Fruit fly (Drosophila melanogaster) whole organism, embryonic: Measurements from ENCODE around the gene CG18744.

ENCODE experiments used
- ATbp ChIP-seq: fragments of 200-800 bp; sonication (Bioruptor generic); optimal IDR thresholded peaks from 2 replicates; lab custom pipeline; 2017; ENCODE audit warnings: missing biosample characterization, mild to moderate bottlenecking, missing genetic modification characterization, missing genetic modification reagents
- Ada2b ChIP-seq: fragments of 200-800 bp; sonication (Bioruptor generic); IDR thresholded peaks from 2 replicates; pipeline ENCODE4 v1.3.6; 2022; ENCODE audit warnings: missing biosample characterization, missing genetic modification characterization
- CG10462 ChIP-seq: fragments of 200-800 bp; sonication (Bioruptor generic); optimal IDR thresholded peaks from 2 replicates; lab custom pipeline; 2016; ENCODE audit warnings: missing biosample characterization, missing genetic modification characterization
- CG11695 ChIP-seq: fragments of 200-800 bp; sonication (Bioruptor generic); IDR thresholded peaks from 3 replicates; pipeline ENCODE4 v1.3.6; 2022; ENCODE audit warnings: missing biosample characterization, missing genetic modification characterization
- CG14710 ChIP-seq: fragments of 200-800 bp; sonication (Bioruptor generic); optimal IDR thresholded peaks from 3 replicates; lab custom pipeline; 2019; ENCODE audit warnings: missing biosample characterization, mild to moderate bottlenecking, missing genetic modification characterization, moderate library complexity
- CG15514 ChIP-seq: fragments of 200-800 bp; sonication (Bioruptor generic); optimal IDR thresholded peaks from 3 replicates; lab custom pipeline; 2017; ENCODE audit warnings: missing biosample characterization, missing genetic modification characterization, mild to moderate bottlenecking, moderate library complexity, missing genetic modification reagents
- CG16813 ChIP-seq: fragments of 200-800 bp; sonication (Bioruptor generic); IDR thresholded peaks from 3 replicates; pipeline ENCODE4 v1.3.6; 2022; ENCODE audit warnings: missing biosample characterization, missing genetic modification characterization; ENCODE audit not compliant: partially characterized antibody
- CG16863 ChIP-seq: fragments of 200-800 bp; sonication (Bioruptor generic); optimal IDR thresholded peaks from 3 replicates; lab custom pipeline; 2016; ENCODE audit warnings: missing biosample characterization, missing genetic modification characterization
- CG17328 ChIP-seq: fragments of 200-800 bp; sonication (Bioruptor generic); IDR thresholded peaks from 2 replicates; pipeline ENCODE4 v1.3.6; 2022; ENCODE audit warnings: missing biosample characterization, missing genetic modification characterization
- CG17359 ChIP-seq: fragments of 200-800 bp; sonication (Bioruptor generic); optimal IDR thresholded peaks from 3 replicates; lab custom pipeline; 2018; ENCODE audit warnings: missing biosample characterization, mild to moderate bottlenecking, missing genetic modification characterization, moderate library complexity
- CG1832 ChIP-seq: fragments of 200-800 bp; sonication (Bioruptor generic); optimal IDR thresholded peaks from 2 replicates; lab custom pipeline; 2017; ENCODE audit warnings: missing biosample characterization, mild to moderate bottlenecking, missing genetic modification characterization, inconsistent platforms
- CG18764 ChIP-seq: fragments of 200-800 bp; sonication (Bioruptor generic); optimal IDR thresholded peaks from 3 replicates; lab custom pipeline; 2016; ENCODE audit warnings: missing biosample characterization, missing genetic modification characterization
- CG31388 ChIP-seq: fragments of 200-800 bp; sonication (Bioruptor generic); optimal IDR thresholded peaks from 2 replicates; lab custom pipeline; 2016; ENCODE audit warnings: missing biosample characterization, missing genetic modification characterization
- CG34376 ChIP-seq: fragments of 200-800 bp; sonication (Bioruptor generic); optimal IDR thresholded peaks from 2 replicates; lab custom pipeline; 2018; ENCODE audit warnings: missing biosample characterization, mild to moderate bottlenecking, missing genetic modification characterization
- CG6689 ChIP-seq: fragments of 200-800 bp; sonication (Bioruptor generic); IDR thresholded peaks from 2 replicates; pipeline ENCODE4 v1.3.6; 2022; ENCODE audit warnings: missing biosample characterization, missing genetic modification characterization
- CG6813 ChIP-seq: fragments of 200-800 bp; sonication (Bioruptor generic); optimal IDR thresholded peaks from 2 replicates; lab custom pipeline; 2017; ENCODE audit warnings: missing biosample characterization, missing genetic modification characterization, mild to moderate bottlenecking, moderate library complexity, missing genetic modification reagents
- CG8089 ChIP-seq: fragments of 200-800 bp; sonication (Bioruptor generic); optimal IDR thresholded peaks from 3 replicates; lab custom pipeline; 2016; ENCODE audit warnings: missing biosample characterization, missing genetic modification characterization
- CG8359 ChIP-seq: fragments of 200-800 bp; sonication (Bioruptor generic); optimal IDR thresholded peaks from 2 replicates; lab custom pipeline; 2017; ENCODE audit warnings: missing biosample characterization, mild to moderate bottlenecking, missing genetic modification characterization, borderline replicate concordance
- CG9817 ChIP-seq: fragments of 200-800 bp; sonication (Bioruptor generic); optimal IDR thresholded peaks from 2 replicates; lab custom pipeline; 2018; ENCODE audit warnings: missing biosample characterization, mild to moderate bottlenecking, missing genetic modification characterization, moderate library complexity
- Chrac-16 ChIP-seq: fragments of 200-800 bp; sonication (Bioruptor generic); optimal IDR thresholded peaks from 3 replicates; lab custom pipeline; 2016; ENCODE audit warnings: missing biosample characterization, missing genetic modification characterization
- Deaf1 ChIP-seq: fragments of 200-800 bp; optimal IDR thresholded peaks from 3 replicates; lab custom pipeline; 2019; ENCODE audit warnings: missing biosample characterization, mild to moderate bottlenecking, missing genetic modification characterization, moderate library complexity
- Dfd ChIP-seq, 2 experiments: fragments of >200 bp; optimal IDR thresholded peaks; 2 replicates each; lab custom pipeline; 2017; ENCODE audit warnings: missing biosample characterization in 2 of 2, missing genetic modification characterization in 2 of 2
- Doc3 ChIP-seq: fragments of 200-800 bp; sonication (Bioruptor generic); IDR thresholded peaks from 3 replicates; pipeline ENCODE4 v1.3.6; 2022; ENCODE audit warnings: missing biosample characterization, missing genetic modification characterization; ENCODE audit not compliant: partially characterized antibody
- Ets65A ChIP-seq: fragments of 200-800 bp; sonication (Bioruptor generic); peaks from one replicate; lab custom pipeline; 2016; ENCODE audit warnings: missing biosample characterization, missing genetic modification characterization
- HmgZ ChIP-seq: fragments of 200-800 bp; sonication (Bioruptor generic); optimal IDR thresholded peaks from 2 replicates; lab custom pipeline; 2018; ENCODE audit warnings: missing biosample characterization, mild to moderate bottlenecking, missing genetic modification characterization
- Hmr ChIP-seq: fragments of 200-800 bp; sonication (Bioruptor generic); optimal IDR thresholded peaks from 3 replicates; lab custom pipeline; 2017; ENCODE audit warnings: mild to moderate bottlenecking, missing biosample characterization, missing genetic modification reagents, missing genetic modification characterization
- Hsf ChIP-seq: fragments of 200-800 bp; sonication (Bioruptor generic); optimal IDR thresholded peaks from 3 replicates; lab custom pipeline; 2016; ENCODE audit warnings: missing biosample characterization, missing genetic modification characterization
- Mad ChIP-seq: fragments of 200-800 bp; sonication (Bioruptor generic); optimal IDR thresholded peaks from 2 replicates; lab custom pipeline; 2016; ENCODE audit warnings: missing biosample characterization, missing genetic modification characterization
- Nf-YC ChIP-seq: fragments of 200-800 bp; optimal IDR thresholded peaks from 3 replicates; lab custom pipeline; 2019; ENCODE audit warnings: missing biosample characterization, mild to moderate bottlenecking, missing genetic modification characterization, moderate library complexity
- Sin3A ChIP-seq: fragments of >200 bp; optimal IDR thresholded peaks from 2 replicates; lab custom pipeline; 2018
- Sry-δ ChIP-seq: fragments of 200-800 bp; sonication (Bioruptor generic); optimal IDR thresholded peaks from 2 replicates; lab custom pipeline; 2016; ENCODE audit warnings: missing biosample characterization, missing genetic modification characterization
- Trl ChIP-seq, 3 experiments: fragments of >200 bp in 2 of 3; fragments of 200-800 bp in 1 of 3; sonication (Bioruptor generic) in 1 of 3; optimal IDR thresholded peaks; 2 replicates in 1 of 3; 3 replicates in 2 of 3; lab custom pipeline; 2016 to 2017; ENCODE audit warnings: missing biosample characterization in 1 of 3, missing genetic modification characterization in 1 of 3
- ac ChIP-seq: fragments of 200-800 bp; sonication (Bioruptor generic); optimal IDR thresholded peaks from 3 replicates; lab custom pipeline; 2017; ENCODE audit warnings: missing biosample characterization, mild to moderate bottlenecking, missing genetic modification characterization
- ase ChIP-seq: fragments of 200-800 bp; sonication (Bioruptor generic); IDR thresholded peaks from 3 replicates; pipeline ENCODE4 v1.3.6; 2022; ENCODE audit warnings: missing biosample characterization, missing genetic modification characterization
- disco-r ChIP-seq: fragments of 200-800 bp; sonication (Bioruptor generic); optimal IDR thresholded peaks from 2 replicates; lab custom pipeline; 2016; ENCODE audit warnings: missing biosample characterization, missing genetic modification characterization
- en ChIP-seq: fragments of 200-800 bp; sonication (Bioruptor generic); optimal IDR thresholded peaks from 2 replicates; lab custom pipeline; 2016; ENCODE audit warnings: missing biosample characterization, missing genetic modification characterization
- gem ChIP-seq: fragments of 200-800 bp; sonication (Bioruptor generic); optimal IDR thresholded peaks from 2 replicates; lab custom pipeline; 2019; ENCODE audit warnings: missing biosample characterization, mild to moderate bottlenecking, missing genetic modification characterization, moderate library complexity
- hbn ChIP-seq: fragments of 200-800 bp; sonication (Bioruptor generic); IDR thresholded peaks from 2 replicates; pipeline ENCODE4 v1.3.6; 2022; ENCODE audit warnings: missing biosample characterization, missing genetic modification characterization; ENCODE audit not compliant: partially characterized antibody
- hth ChIP-seq: fragments of >200 bp; optimal IDR thresholded peaks from 2 replicates; lab custom pipeline; 2017; ENCODE audit warnings: inconsistent platforms
- lbe ChIP-seq: fragments of 200-800 bp; sonication (Bioruptor generic); optimal IDR thresholded peaks from 2 replicates; lab custom pipeline; 2016; ENCODE audit warnings: missing biosample characterization, mild to moderate bottlenecking, missing genetic modification characterization
- nerfin-2 ChIP-seq: fragments of 200-800 bp; sonication (Bioruptor generic); IDR thresholded peaks from 2 replicates; pipeline ENCODE4 v1.3.6; 2022; ENCODE audit warnings: missing biosample characterization, missing genetic modification characterization; ENCODE audit not compliant: partially characterized antibody
- pho ChIP-seq: fragments of 200-800 bp; sonication (Bioruptor generic); optimal IDR thresholded peaks from 2 replicates; lab custom pipeline; 2016; ENCODE audit warnings: missing biosample characterization, missing genetic modification characterization
- psq ChIP-seq: fragments of 200-800 bp; sonication (Bioruptor generic); optimal IDR thresholded peaks from 2 replicates; lab custom pipeline; 2017; ENCODE audit warnings: missing biosample characterization, missing genetic modification characterization
- pum ChIP-seq: fragments of 200-800 bp; sonication (Bioruptor generic); optimal IDR thresholded peaks from 2 replicates; lab custom pipeline; 2016; ENCODE audit warnings: missing biosample characterization, missing genetic modification characterization
- sima ChIP-seq: fragments of 200-800 bp; sonication (Bioruptor generic); optimal IDR thresholded peaks from 2 replicates; lab custom pipeline; 2016; ENCODE audit warnings: missing biosample characterization, missing genetic modification characterization
- sisA ChIP-seq: fragments of 200-800 bp; sonication (Bioruptor generic); IDR thresholded peaks from 2 replicates; pipeline ENCODE4 v1.3.6; 2022; ENCODE audit warnings: missing biosample characterization, missing genetic modification characterization
- slou ChIP-seq: fragments of 200-800 bp; sonication (Bioruptor generic); optimal IDR thresholded peaks from 3 replicates; lab custom pipeline; 2016; ENCODE audit warnings: missing biosample characterization, missing genetic modification characterization
- sob ChIP-seq: fragments of 200-800 bp; sonication (Bioruptor generic); IDR thresholded peaks from 2 replicates; pipeline ENCODE4 v1.3.6; 2022; ENCODE audit warnings: missing biosample characterization, missing genetic modification characterization
- sqz ChIP-seq: fragments of 200-800 bp; sonication (Bioruptor generic); optimal IDR thresholded peaks from 3 replicates; lab custom pipeline; 2018; ENCODE audit warnings: missing biosample characterization, mild to moderate bottlenecking, missing genetic modification characterization
- tx ChIP-seq: fragments of 200-800 bp; sonication (Bioruptor generic); optimal IDR thresholded peaks from 2 replicates; lab custom pipeline; 2016; ENCODE audit warnings: missing biosample characterization, missing genetic modification characterization

The CG18744 gene

dm6 chr3R:7813981-7814529 lies 15.5 kb upstream of the CG18744 start, which contains the start of gene CG34384 (continued):
- peak; percentile 80 for TF ChIP-seq CG34376
- TF ChIP-seq CG14710 (tag; lab: Kevin White, UChicago): peak; percentile 72
- TF ChIP-seq hbn (GFP tag; lab: Robert Waterston, UW): no peak
- peak; percentile 41 for TF ChIP-seq CG16863 (GFP tag; lab: Kevin White, UChicago)
- TF ChIP-seq hth (lab: Kevin White, UChicago): no peak
- peak; percentile 17 for TF ChIP-seq en (GFP tag; lab: Kevin White, UChicago)
- TF ChIP-seq nerfin-2 (GFP tag; lab: Robert Waterston, UW): no peak
- peak; percentile 65 for TF ChIP-seq pho
- TF ChIP-seq sisA: peak; percentile 17; the same call in 1 of the 2 replicates
- TF ChIP-seq CG9817 (tag; lab: Kevin White, UChicago): peak; percentile 51
- peak; percentile 33 for TF ChIP-seq disco-r (GFP tag; lab: Kevin White, UChicago)
- TF ChIP-seq CG31388 (GFP tag; lab: Kevin White, UChicago): no peak
- TF ChIP-seq CG6813 (GFP tag; lab: Kevin White, UChicago): peak; percentile 50
- TF ChIP-seq sqz (GFP tag; lab: Kevin White, UChicago): no peak
- no peak for TF ChIP-seq sima
- TF ChIP-seq Sin3A (lab: Kevin White, UChicago): no peak
- no peak for TF ChIP-seq CG16813 (GFP tag; lab: Robert Waterston, UW)
- no peak for TF ChIP-seq Ada2b (GFP tag; lab: Robert Waterston, UW)
- TF ChIP-seq Sry-δ: peak; percentile 21
- peak; percentile 8 for TF ChIP-seq CG8089 (GFP tag; lab: Kevin White, UChicago)
- peak; percentile 65 for TF ChIP-seq gem (tag; lab: Kevin White, UChicago)
- TF ChIP-seq CG17328 (GFP tag; lab: Robert Waterston, UW): no peak
- TF ChIP-seq Hsf (GFP tag; lab: Kevin White, UChicago): peak; percentile 34
- TF ChIP-seq Chrac-16 (GFP tag; lab: Kevin White, UChicago): peak; percentile 14
- peak; percentile 15 for TF ChIP-seq ATbp (GFP tag; lab: Kevin White, UChicago)
- peak; percentile 21 for TF ChIP-seq slou (GFP tag; lab: Kevin White, UChicago)
- no peak for TF ChIP-seq Doc3 (GFP tag; lab: Robert Waterston, UW)
- TF ChIP-seq sob (GFP tag; lab: Robert Waterston, UW): no peak
- peak; percentile 85 for TF ChIP-seq Ets65A (GFP tag; lab: Kevin White, UChicago)
- peak; percentile 46 for TF ChIP-seq CG17359
- TF ChIP-seq ase (GFP tag; lab: Robert Waterston, UW): 0 out of 3 replicates have a peak, but pooled peaks have one; percentile 42

- TF ChIP-seq CG15514 (GFP tag; lab: Kevin White, UChicago) (no peak), psq (GFP tag; lab: Kevin White, UChicago) (peak; percentile 73), Deaf1 (tag; lab: Kevin White, UChicago) (peak; percentile 48), Trl (optimal IDR thresholded peaks at IDR 0.05; lab: Kevin White, UChicago) (peak; percentile 33 to 48), Trl (GFP tag; optimal IDR thresholded peaks at IDR 0.05; lab: Kevin White, UChicago) (no peak)
Measured at dm6 chr3R:7813518-7813917, 14.9 kb upstream of the CG18744 start.

- TF ChIP-seq HmgZ (tag; lab: Kevin White, UChicago): no peak
- TF ChIP-seq Dfd (GFP tag; optimal IDR thresholded peaks at IDR 0.05; lab: Kevin White, UChicago): no peak
- TF ChIP-seq lbe: no peak
- no peak for TF ChIP-seq pum (GFP tag; lab: Kevin White, UChicago)
- no peak for TF ChIP-seq ac (GFP tag; lab: Kevin White, UChicago)
- no peak for TF ChIP-seq CG6689 (GFP tag; lab: Robert Waterston, UW)
- TF ChIP-seq Mad (GFP tag; lab: Kevin White, UChicago): no peak
- no peak for TF ChIP-seq tx (GFP tag; lab: Kevin White, UChicago)
- no peak for TF ChIP-seq CG10462
- TF ChIP-seq CG8359: no peak
- no peak for TF ChIP-seq CG1832 (GFP tag; lab: Kevin White, UChicago)
- no peak for TF ChIP-seq Hmr (GFP tag; lab: Kevin White, UChicago)
- no peak for TF ChIP-seq CG11695 (GFP tag; lab: Robert Waterston, UW)
- TF ChIP-seq Nf-YC (tag; lab: Kevin White, UChicago): no peak
- no peak for TF ChIP-seq CG18764
Measured at dm6 chr3R:7811514-7811913, 12.9 kb upstream of the CG18744 start, which contains the start of gene CG31473. Gene CG31473 (plus strand): TSS chr3R:7811814.
